Fruit fly (Drosophila melanogaster): ENCODE results near the gene nkd.

nkd gene

dm6 chr3L:19018440-19018839 lies 26.8 kb downstream of the nkd start (continued):
- TF ChIP-seq Vsx1 (GFP tag; optimal IDR thresholded peaks at IDR 0.05): no peak
- TF ChIP-seq Aef1 (GFP tag; IDR thresholded peaks at IDR 0.05): no peak
- no peak for TF ChIP-seq klu (GFP tag; IDR thresholded peaks at IDR 0.05)
- TF ChIP-seq CG17328 (GFP tag; IDR thresholded peaks at IDR 0.05): no peak
- TF ChIP-seq CG2712 (tag; optimal IDR thresholded peaks at IDR 0.05): no peak
- TF ChIP-seq Gsc (GFP tag; IDR thresholded peaks at IDR 0.05): no peak
- TF ChIP-seq ems (GFP tag; optimal IDR thresholded peaks at IDR 0.05): no peak
- TF ChIP-seq amos (GFP tag; IDR thresholded peaks at IDR 0.05; ENCODE audit: partially characterized antibody): no peak; the same call in 1 of the 2 replicates
- no peak for TF ChIP-seq danr (GFP tag; IDR thresholded peaks at IDR 0.05)
- TF ChIP-seq cwo (GFP tag; optimal IDR thresholded peaks at IDR 0.05): peak; percentile 77
- TF ChIP-seq Awh (GFP tag; IDR thresholded peaks at IDR 0.05): no peak
- TF ChIP-seq HLH3B (GFP tag; IDR thresholded peaks at IDR 0.05): peak; percentile 34; the same call in 1 of the 2 replicates
- no peak for TF ChIP-seq fd96Cb (tag; optimal IDR thresholded peaks at IDR 0.05)
- TF ChIP-seq az2 (GFP tag; optimal IDR thresholded peaks at IDR 0.05): no peak
- no peak for TF ChIP-seq psq (GFP tag; optimal IDR thresholded peaks at IDR 0.05)
- TF ChIP-seq CG9609 (GFP tag; optimal IDR thresholded peaks at IDR 0.05): no peak
- no peak for TF ChIP-seq CG3847 (GFP tag; IDR thresholded peaks at IDR 0.05)
- no peak for TF ChIP-seq NFAT (GFP tag; IDR thresholded peaks at IDR 0.05)
- TF ChIP-seq CG4854 (GFP tag; optimal IDR thresholded peaks at IDR 0.05): no peak
- TF ChIP-seq sqz (GFP tag; optimal IDR thresholded peaks at IDR 0.05): no peak
- TF ChIP-seq CG31224 (GFP tag; IDR thresholded peaks at IDR 0.05): no peak
- no peak for TF ChIP-seq CG17568 (GFP tag; optimal IDR thresholded peaks at IDR 0.05)
- TF ChIP-seq CG12769 (tag; optimal IDR thresholded peaks at IDR 0.05): peak; percentile 80
- no peak for TF ChIP-seq CG13894 (tag; optimal IDR thresholded peaks at IDR 0.05)
- no peak for TF ChIP-seq bab2 (GFP tag; optimal IDR thresholded peaks at IDR 0.05)
- no peak for TF ChIP-seq gfzf (GFP tag; optimal IDR thresholded peaks at IDR 0.05)
- TF ChIP-seq Adf1 (GFP tag; IDR thresholded peaks at IDR 0.05): no peak
- TF ChIP-seq H15 (GFP tag; IDR thresholded peaks at IDR 0.05): no peak
- no peak for TF ChIP-seq Bteb2 (GFP tag; optimal IDR thresholded peaks at IDR 0.05)
- no peak for TF ChIP-seq CG2129 (GFP tag; IDR thresholded peaks at IDR 0.05; ENCODE audit: partially characterized antibody)
- no peak for TF ChIP-seq maf-S (GFP tag; optimal IDR thresholded peaks at IDR 0.05)
- no peak for TF ChIP-seq CG10366 (GFP tag; IDR thresholded peaks at IDR 0.05)
- no peak for TF ChIP-seq gsb (GFP tag; IDR thresholded peaks at IDR 0.05)
- no peak for TF ChIP-seq tna (GFP tag; IDR thresholded peaks at IDR 0.05; ENCODE audit: partially characterized antibody)
- no peak for TF ChIP-seq ash1 (GFP tag; optimal IDR thresholded peaks at IDR 0.05)
- no peak for TF ChIP-seq CG6654 (GFP tag; optimal IDR thresholded peaks at IDR 0.05)
- TF ChIP-seq Ssrp (tag; optimal IDR thresholded peaks at IDR 0.05): no peak
- no peak for TF ChIP-seq Hsf (GFP tag; optimal IDR thresholded peaks at IDR 0.05)
- no peak for TF ChIP-seq CG13424 (tag; optimal IDR thresholded peaks at IDR 0.05)
- TF ChIP-seq Nf-YA (GFP tag; IDR thresholded peaks at IDR 0.05): no peak
- no peak for TF ChIP-seq knrl (GFP tag; IDR thresholded peaks at IDR 0.05; ENCODE audit: partially characterized antibody)
- 0 out of 2 replicates have a peak, but pooled peaks have one; percentile 16 for TF ChIP-seq Atf6 (GFP tag; IDR thresholded peaks at IDR 0.05)
- TF ChIP-seq Optix (GFP tag; IDR thresholded peaks at IDR 0.05): no peak
- TF ChIP-seq lbe (GFP tag; optimal IDR thresholded peaks at IDR 0.05): no peak
- TF ChIP-seq stwl (tag; optimal IDR thresholded peaks at IDR 0.05): no peak
- peak; percentile 39; the same call in 1 of the 2 replicates for TF ChIP-seq CG7372 (GFP tag; IDR thresholded peaks at IDR 0.05)
- no peak for TF ChIP-seq CG12744 (GFP tag; optimal IDR thresholded peaks at IDR 0.05)
- no peak for TF ChIP-seq jigr1 (GFP tag; IDR thresholded peaks at IDR 0.05)
- no peak for TF ChIP-seq sna (GFP tag; IDR thresholded peaks at IDR 0.05; ENCODE audit: partially characterized antibody)
- TF ChIP-seq slbo (GFP tag; IDR thresholded peaks at IDR 0.05): peak; percentile 66
- TF ChIP-seq ab (GFP tag; optimal IDR thresholded peaks at IDR 0.05): no peak
- TF ChIP-seq slou (GFP tag; optimal IDR thresholded peaks at IDR 0.05): no peak
